Worm (Caenorhabditis elegans): ENCODE results near the gene C17H12.5.

Gene C17H12.5

ce11 chrIV:6770407-6770883 lies 47.0 kb downstream of the C17H12.5 start, which contains the start of gene anat-1:
Gene anat-1, plus strand, starts transcription at chrIV:6770833.
- no peak for TF ChIP-seq unc-62 (GFP tag; optimal IDR thresholded peaks at IDR 0.05)

ce11 chrIV:6767240-6767639 lies 50.2 kb downstream of the C17H12.5 start:
- no peak for TF ChIP-seq unc-62 (GFP tag; optimal IDR thresholded peaks at IDR 0.05)

Data from whole organism, dauer.